Worm (Caenorhabditis elegans): Measurements from ENCODE around the gene npr-15.

The npr-15 gene

ce11 chrIII:3723726-3724125 is 29.3 kb upstream of the npr-15 start:
- TF ChIP-seq hsf-1 (GFP tag; IDR thresholded peaks at IDR 0.05) (peak; percentile 88), egl-44 (GFP tag; IDR thresholded peaks at IDR 0.05) (no peak), lsl-1 (GFP tag; optimal IDR thresholded peaks at IDR 0.05) (peak; percentile 45), lin-54 (GFP tag; optimal IDR thresholded peaks at IDR 0.05) (peak; percentile 63), ama-1 (optimal IDR thresholded peaks at IDR 0.05) (no peak), ama-1 (GFP tag; optimal IDR thresholded peaks at IDR 0.05) (peak in 1 of 2 experiments; percentile 12), madf-8 (GFP tag; conservative IDR thresholded peaks at IDR 0.05) (peak; percentile 60), madf-6 (GFP tag; IDR thresholded peaks at IDR 0.05) (peak; percentile 61; the same call in 1 of the 2 replicates), D2030.7 (GFP tag; IDR thresholded peaks at IDR 0.05) (peak; percentile 56), K11D2.4 (GFP tag; IDR thresholded peaks at IDR 0.05) (no peak), madf-10 (tag; optimal IDR thresholded peaks at IDR 0.05) (no peak), zim-3 (tag; optimal IDR thresholded peaks at IDR 0.05) (no peak), snpc-3.4 (tag; optimal IDR thresholded peaks at IDR 0.05) (peak; percentile 65), F33H1.4 (GFP tag; IDR thresholded peaks at IDR 0.05) (peak; percentile 54), tbp1 (GFP tag; optimal IDR thresholded peaks at IDR 0.05) (peak; percentile 4), efl-1 (GFP tag; optimal IDR thresholded peaks at IDR 0.05) (peak; percentile 79), nhr-179 (tag; optimal IDR thresholded peaks at IDR 0.05) (no peak)

ce11 chrIII:3719564-3719963 is 25.1 kb upstream of the npr-15 start, which contains the start of gene C14B1.8:
C14B1.8 (minus strand) TSS chrIII:3719680.
- TF ChIP-seq efl-1 (GFP tag; optimal IDR thresholded peaks at IDR 0.05), result no peak
- TF ChIP-seq F39B2.1 (GFP tag; IDR thresholded peaks at IDR 0.05), result no peak
- no peak for TF ChIP-seq cebp-2 (GFP tag; IDR thresholded peaks at IDR 0.05)
- TF ChIP-seq ztf-18 (tag; optimal IDR thresholded peaks at IDR 0.05), result no peak
- TF ChIP-seq snpc-1.3 (tag; optimal IDR thresholded peaks at IDR 0.05; ENCODE audit: insufficient read depth), result peak; percentile 27
- TF ChIP-seq F55B11.4 (tag; optimal IDR thresholded peaks at IDR 0.05; ENCODE audit: borderline replicate concordance, insufficient read depth), result no peak
- peak; percentile 61 for TF ChIP-seq unc-130 (GFP tag; optimal IDR thresholded peaks at IDR 0.05)
- TF ChIP-seq B0336.3 (GFP tag; IDR thresholded peaks at IDR 0.05), result peak; percentile 18; the same call in 1 of the 2 replicates
- TF ChIP-seq nhr-120 (GFP tag; IDR thresholded peaks at IDR 0.05), result no peak
- no peak for TF ChIP-seq nfya-1 (tag; optimal IDR thresholded peaks at IDR 0.05; ENCODE audit: borderline replicate concordance, insufficient read depth)
- TF ChIP-seq C06A6.2 (GFP tag; conservative IDR thresholded peaks at IDR 0.05), result no peak
- TF ChIP-seq Y53G8AR.9 (GFP tag; conservative IDR thresholded peaks at IDR 0.05), result no peak; the same call in 1 of the 2 replicates
- no peak for TF ChIP-seq nhr-80 (tag; optimal IDR thresholded peaks at IDR 0.05)
- TF ChIP-seq F22D6.2 (tag; optimal IDR thresholded peaks at IDR 0.05), result no peak
- no peak for TF ChIP-seq cebp-1 (GFP tag; IDR thresholded peaks at IDR 0.05)
- TF ChIP-seq cebp-1 (tag; optimal IDR thresholded peaks at IDR 0.05), result no peak
- no peak for TF ChIP-seq tbx-9 (tag; optimal IDR thresholded peaks at IDR 0.05; ENCODE audit: borderline replicate concordance)
- TF ChIP-seq fkh-3 (tag; optimal IDR thresholded peaks at IDR 0.05), result no peak
- peak; percentile 34 for TF ChIP-seq snpc-3.4 (tag; optimal IDR thresholded peaks at IDR 0.05)
- TF ChIP-seq Y53F4B.3 (GFP tag; IDR thresholded peaks at IDR 0.05), result no peak
- no peak for TF ChIP-seq zfh-2 (GFP tag; conservative IDR thresholded peaks at IDR 0.05)
- TF ChIP-seq athp-1 (tag; optimal IDR thresholded peaks at IDR 0.05), result peak; percentile 17
- no peak for TF ChIP-seq madf-10 (tag; optimal IDR thresholded peaks at IDR 0.05)
- TF ChIP-seq ztf-25 (GFP tag; IDR thresholded peaks at IDR 0.05), result no peak
- TF ChIP-seq tlf-1 (GFP tag; optimal IDR thresholded peaks at IDR 0.05), result no peak
- TF ChIP-seq ets-4 (GFP tag; optimal IDR thresholded peaks at IDR 0.05), result no peak
- TF ChIP-seq F10E7.11 (tag; optimal IDR thresholded peaks at IDR 0.05), result no peak
- no peak for TF ChIP-seq ztf-6 (GFP tag; IDR thresholded peaks at IDR 0.05)
- no peak for TF ChIP-seq pbrm-1 (GFP tag; IDR thresholded peaks at IDR 0.05)
- no peak for TF ChIP-seq repo-1 (tag; optimal IDR thresholded peaks at IDR 0.05)
- no peak for TF ChIP-seq mcd-1 (GFP tag; IDR thresholded peaks at IDR 0.05)
- TF ChIP-seq somi-1 (GFP tag; optimal IDR thresholded peaks at IDR 0.05), result no peak
- TF ChIP-seq nhr-90 (tag; optimal IDR thresholded peaks at IDR 0.05), result no peak
- no peak for TF ChIP-seq egrh-3 (GFP tag; IDR thresholded peaks at IDR 0.05)
- no peak for TF ChIP-seq Y95B8A.8 (GFP tag; IDR thresholded peaks at IDR 0.05)

Data from whole organism, young adult.